Worm (Caenorhabditis elegans) whole organism, L2 larva: ENCODE data around the gene ZK930.2.

Experiments used
- aly-2 ChIP-seq: fragments of 150-350 bp; optimal IDR thresholded peaks from 2 replicates; lab custom pipeline; 2014; ENCODE audit warnings: missing biosample characterization, missing genetic modification characterization
- blmp-1 ChIP-seq: sonication (generic microtip); optimal IDR thresholded peaks from 2 replicates; lab custom pipeline; 2017; ENCODE audit warnings: missing genetic modification characterization, mild to moderate bottlenecking, missing compliant biosample characterization, antibody characterized with exemption, moderate library complexity; ENCODE audit not compliant: insufficient read depth
- ceh-82 ChIP-seq: fragments of 150-350 bp; optimal IDR thresholded peaks from 2 replicates; lab custom pipeline; 2014; ENCODE audit warnings: missing biosample characterization, missing genetic modification characterization
- lin-13 ChIP-seq: fragments of 150-350 bp; optimal IDR thresholded peaks from 2 replicates; lab custom pipeline; 2014; ENCODE audit warnings: missing biosample characterization, missing genetic modification reagents, missing genetic modification characterization
- nhr-10 ChIP-seq: sonication (generic microtip); optimal IDR thresholded peaks from 2 replicates; lab custom pipeline; 2017; ENCODE audit warnings: missing biosample characterization, missing genetic modification characterization
- nhr-11 ChIP-seq: fragments of 150-350 bp; optimal IDR thresholded peaks from 2 replicates; lab custom pipeline; 2014; ENCODE audit warnings: missing biosample characterization, missing genetic modification characterization
- nhr-129 ChIP-seq: fragments of 150-350 bp; optimal IDR thresholded peaks from 2 replicates; lab custom pipeline; 2014; ENCODE audit warnings: missing biosample characterization, missing genetic modification characterization
- skn-1 ChIP-seq: sonication (generic microtip); optimal IDR thresholded peaks from 2 replicates; lab custom pipeline; 2017; ENCODE audit warnings: missing biosample characterization, missing genetic modification characterization
- snpc-4 ChIP-seq: fragments of 150-350 bp; optimal IDR thresholded peaks from 2 replicates; lab custom pipeline; 2014; ENCODE audit warnings: missing biosample characterization, missing genetic modification characterization
- unc-62 ChIP-seq: fragments of 150-350 bp; optimal IDR thresholded peaks from 2 replicates; lab custom pipeline; 2014; ENCODE audit warnings: missing biosample characterization, missing genetic modification reagents, missing genetic modification characterization
- ztf-11 ChIP-seq: sonication (generic microtip); optimal IDR thresholded peaks from 2 replicates; lab custom pipeline; 2017; ENCODE audit warnings: missing biosample characterization, missing genetic modification characterization

- no peak for TF ChIP-seq lin-13 (GFP tag; lab: Kevin White, UChicago)
- TF ChIP-seq nhr-11 (tag; lab: Kevin White, UChicago) = no peak
- no peak for TF ChIP-seq aly-2 (tag; lab: Kevin White, UChicago)
- TF ChIP-seq skn-1 (tag; lab: Kevin White, UChicago) = no peak
- TF ChIP-seq snpc-4 (tag; lab: Kevin White, UChicago) = no peak
- no peak for TF ChIP-seq unc-62 (GFP tag; lab: Kevin White, UChicago)
- TF ChIP-seq nhr-10 (tag; lab: Kevin White, UChicago) = no peak
- TF ChIP-seq ceh-82 (tag; lab: Kevin White, UChicago) = no peak
- no peak for TF ChIP-seq ztf-11 (tag; lab: Kevin White, UChicago)
- TF ChIP-seq nhr-129 = no peak
- no peak for TF ChIP-seq blmp-1 (tag; lab: Kevin White, UChicago)
Observed at ce11 chrII:11868893-11869292, 24.3 kb downstream of the ZK930.2 start.
